Worm (Caenorhabditis elegans) whole organism, L4/young adult: ENCODE measurements around the gene nhr-175.

Source experiments
- W03F9.2 ChIP-seq: fragments of 150-350 bp; optimal IDR thresholded peaks from 2 replicates; lab custom pipeline; 2014; ENCODE audit warnings: missing biosample characterization, missing genetic modification characterization
- dao-5 ChIP-seq: sonication (generic microtip); optimal IDR thresholded peaks from 2 replicates; lab custom pipeline; 2016; ENCODE audit warnings: missing genotype, missing genetic modification characterization, moderate library complexity, missing compliant biosample characterization
- him-1 ChIP-seq: sonication (generic microtip); optimal IDR thresholded peaks from 2 replicates; lab custom pipeline; 2016; ENCODE audit warnings: missing genotype, missing genetic modification reagents, missing genetic modification characterization, missing compliant biosample characterization

Gene nhr-175

ce11 chrV:13887358-13887757, 20.9 kb downstream of the nhr-175 start, which contains the start of gene srsx-19:
TSS of gene srsx-19 (plus strand) at chrV:13887658.
- no peak for TF ChIP-seq dao-5 (tag; lab: Kevin White, UChicago)
- TF ChIP-seq him-1: no peak
- no peak for TF ChIP-seq W03F9.2 (tag; lab: Kevin White, UChicago)

ce11 chrV:13889516-13889915, 23.0 kb downstream of the nhr-175 start, which contains the start of gene spp-12:
TSS of gene spp-12 (plus strand) at chrV:13889816.
- no peak for TF ChIP-seq W03F9.2 (tag; lab: Kevin White, UChicago)
- no peak for TF ChIP-seq dao-5 (tag; lab: Kevin White, UChicago)
- no peak for TF ChIP-seq him-1

- TF ChIP-seq W03F9.2 (tag; lab: Kevin White, UChicago) (no peak), dao-5 (tag; lab: Kevin White, UChicago) (no peak), him-1 (no peak)
Observed at ce11 chrV:13890473-13890872, 24.0 kb downstream of the nhr-175 start, which contains the start of gene lbp-8. TSS of gene lbp-8 (plus strand) at chrV:13890773.

ce11 chrV:13891489-13891888, 25.0 kb downstream of the nhr-175 start:
- TF ChIP-seq him-1: no peak
- peak; percentile 12 for TF ChIP-seq W03F9.2 (tag; lab: Kevin White, UChicago)

- TF ChIP-seq him-1: no peak
- no peak for TF ChIP-seq W03F9.2 (tag; lab: Kevin White, UChicago)
- no peak for TF ChIP-seq dao-5 (tag; lab: Kevin White, UChicago)
Observed at ce11 chrV:13892457-13893375, 26.2 kb downstream of the nhr-175 start, which contains the start of gene sptl-3. TSS of gene sptl-3 (plus strand) at chrV:13893325.

- no peak for TF ChIP-seq W03F9.2 (tag; lab: Kevin White, UChicago)
- no peak for TF ChIP-seq him-1
- TF ChIP-seq dao-5 (tag; lab: Kevin White, UChicago): no peak
Observed at ce11 chrV:13893583-13893982, 27.1 kb downstream of the nhr-175 start.

ce11 chrV:13898356-13898755, 31.9 kb downstream of the nhr-175 start, which contains the start of gene cyp-35C1:
TSS of gene cyp-35C1 (minus strand) at chrV:13898487.
- TF ChIP-seq W03F9.2 (tag; lab: Kevin White, UChicago) (no peak), dao-5 (tag; lab: Kevin White, UChicago) (no peak), him-1 (no peak)

- no peak for TF ChIP-seq dao-5 (tag; lab: Kevin White, UChicago)
- TF ChIP-seq W03F9.2 (tag; lab: Kevin White, UChicago): no peak
- TF ChIP-seq him-1: no peak
Observed at ce11 chrV:13899213-13899612, 32.7 kb downstream of the nhr-175 start, which contains the start of gene oac-3. TSS of gene oac-3 (plus strand) at chrV:13899513.

- TF ChIP-seq dao-5 (tag; lab: Kevin White, UChicago) (no peak), him-1 (no peak), W03F9.2 (tag; lab: Kevin White, UChicago) (no peak)
Observed at ce11 chrV:13902495-13902894, 36.0 kb downstream of the nhr-175 start, which contains the start of gene C06B3.1. TSS of gene C06B3.1 (plus strand) at chrV:13902795.

- TF ChIP-seq him-1: no peak
- TF ChIP-seq dao-5 (tag; lab: Kevin White, UChicago): no peak
- no peak for TF ChIP-seq W03F9.2 (tag; lab: Kevin White, UChicago)
Observed at ce11 chrV:13904446-13904845, 38.0 kb downstream of the nhr-175 start, which contains the start of gene stdh-3. TSS of gene stdh-3 (plus strand) at chrV:13904611.

- no peak for TF ChIP-seq W03F9.2 (tag; lab: Kevin White, UChicago)
- no peak for TF ChIP-seq dao-5 (tag; lab: Kevin White, UChicago)
- no peak for TF ChIP-seq him-1
Observed at ce11 chrV:13906166-13906565, 39.7 kb downstream of the nhr-175 start, which contains the start of gene stdh-1. TSS of gene stdh-1 (plus strand) at chrV:13906492.

ce11 chrV:13907557-13908104, 41.1 kb downstream of the nhr-175 start:
- TF ChIP-seq W03F9.2 (tag; lab: Kevin White, UChicago) (no peak), dao-5 (tag; lab: Kevin White, UChicago) (no peak), him-1 (no peak)

- TF ChIP-seq him-1: no peak
- no peak for TF ChIP-seq W03F9.2 (tag; lab: Kevin White, UChicago)
- no peak for TF ChIP-seq dao-5 (tag; lab: Kevin White, UChicago)
Observed at ce11 chrV:13908120-13908915, 41.8 kb downstream of the nhr-175 start.
